Worm (Caenorhabditis elegans) whole organism, L1 larva: ENCODE data around the gene molo-1.

Experiments
- C04F5.9 ChIP-seq: sonication (generic microtip); optimal IDR thresholded peaks from 2 replicates; lab custom pipeline; 2016; ENCODE audit warnings: missing genetic modification characterization, missing compliant biosample characterization
- C16A3.4 ChIP-seq: fragments of 150-350 bp; optimal IDR thresholded peaks from 2 replicates; lab custom pipeline; 2014; ENCODE audit warnings: missing biosample characterization, missing genetic modification characterization
- F16B12.6 ChIP-seq: fragments of 150-350 bp; optimal IDR thresholded peaks from 2 replicates; lab custom pipeline; 2014; ENCODE audit warnings: missing biosample characterization, missing genetic modification characterization
- aly-2 ChIP-seq: fragments of 150-350 bp; optimal IDR thresholded peaks from 2 replicates; lab custom pipeline; 2014; ENCODE audit warnings: missing biosample characterization, missing genetic modification characterization
- blmp-1 ChIP-seq: fragments of 150-350 bp; optimal IDR thresholded peaks from 2 replicates; lab custom pipeline; 2014; ENCODE audit warnings: missing biosample characterization, missing genetic modification characterization
- ceh-82 ChIP-seq, 3 experiments: fragments of 150-350 bp in 1 of 3; sonication (generic microtip) in 2 of 3; optimal IDR thresholded peaks; 2 replicates each; lab custom pipeline; 2014 to 2017; ENCODE audit warnings: missing biosample characterization in 3 of 3, missing genetic modification characterization in 3 of 3
- efl-1 ChIP-seq, 4 experiments: fragments of 150-350 bp; optimal IDR thresholded peaks in 3 of 4; peaks in 1 of 4; 1 replicate in 1 of 4; 2 replicates in 3 of 4; lab custom pipeline; 2014; ENCODE audit warnings: missing biosample characterization in 2 of 4, missing genetic modification characterization in 2 of 4, missing genetic modification reagents in 2 of 4
- elt-2 ChIP-seq: sonication (generic microtip); optimal IDR thresholded peaks from 2 replicates; lab custom pipeline; 2016; ENCODE audit warnings: missing genetic modification characterization, mild to moderate bottlenecking, inconsistent platforms, missing compliant biosample characterization, missing genetic modification reagents
- elt-3 ChIP-seq, 6 experiments: fragments of 150-350 bp in 1 of 6; sonication (generic microtip); optimal IDR thresholded peaks; 2 replicates each; lab custom pipeline; 2017 to 2018; ENCODE audit warnings: missing biosample characterization in 6 of 6, missing genetic modification characterization in 6 of 6, inconsistent platforms in 1 of 6
- fkh-4 ChIP-seq: sonication (generic microtip); optimal IDR thresholded peaks from 2 replicates; lab custom pipeline; 2016; ENCODE audit warnings: missing compliant biosample characterization, missing genetic modification characterization, borderline replicate concordance
- lin-13 ChIP-seq: fragments of 150-350 bp; optimal IDR thresholded peaks from 2 replicates; lab custom pipeline; 2014; ENCODE audit warnings: missing biosample characterization, missing genetic modification reagents, missing genetic modification characterization
- lin-14 ChIP-seq: fragments of 200-800 bp; sonication (Bioruptor generic); optimal IDR thresholded peaks from 2 replicates; lab custom pipeline; 2018; ENCODE audit warnings: mild to moderate bottlenecking, missing genetic modification characterization, moderate library complexity, missing compliant biosample characterization
- lsy-2 ChIP-seq, 2 experiments: fragments of 150-350 bp; optimal IDR thresholded peaks; 2 replicates each; lab custom pipeline; 2014; ENCODE audit warnings: missing biosample characterization in 2 of 2, missing genetic modification characterization in 2 of 2
- mab-9 ChIP-seq: fragments of 200-800 bp; sonication (Bioruptor generic); IDR thresholded peaks from 2 replicates; pipeline ENCODE4 v1.3.6; 2022; ENCODE audit warnings: missing genetic modification reagents, missing genetic modification characterization, missing compliant biosample characterization
- mep-1 ChIP-seq: fragments of 150-350 bp; optimal IDR thresholded peaks from 2 replicates; lab custom pipeline; 2014; ENCODE audit warnings: missing biosample characterization, missing genetic modification characterization
- nhr-20 ChIP-seq: sonication (generic microtip); optimal IDR thresholded peaks from 2 replicates; lab custom pipeline; 2016; ENCODE audit warnings: mild to moderate bottlenecking, missing genetic modification characterization, missing compliant biosample characterization
- nhr-237 ChIP-seq: fragments of 150-350 bp; optimal IDR thresholded peaks from 2 replicates; lab custom pipeline; 2014; ENCODE audit warnings: missing biosample characterization, missing genetic modification characterization
- nhr-47 ChIP-seq: sonication (generic microtip); optimal IDR thresholded peaks from 2 replicates; lab custom pipeline; 2016; ENCODE audit warnings: mild to moderate bottlenecking, missing genetic modification characterization, moderate library complexity, missing compliant biosample characterization
- nhr-71 ChIP-seq: sonication (generic microtip); optimal IDR thresholded peaks from 2 replicates; lab custom pipeline; 2016; ENCODE audit warnings: mild to moderate bottlenecking, missing genetic modification characterization, moderate library complexity, missing compliant biosample characterization
- nhr-84 ChIP-seq: sonication (generic microtip); optimal IDR thresholded peaks from 2 replicates; lab custom pipeline; 2017; ENCODE audit warnings: missing biosample characterization, missing genetic modification characterization
- nhr-85 ChIP-seq: sonication (generic microtip); peaks from one replicate; lab custom pipeline; 2016; ENCODE audit warnings: missing genetic modification characterization, inconsistent platforms, missing compliant biosample characterization
- pax-3 ChIP-seq: fragments of 200-800 bp; sonication (Bioruptor generic); optimal IDR thresholded peaks from 2 replicates; lab custom pipeline; 2018; ENCODE audit warnings: mild to moderate bottlenecking, missing genetic modification characterization, moderate library complexity, missing compliant biosample characterization
- swsn-7 ChIP-seq: sonication (generic microtip); optimal IDR thresholded peaks from 2 replicates; lab custom pipeline; 2016; ENCODE audit warnings: missing genetic modification characterization, missing compliant biosample characterization
- tbx-2 ChIP-seq: sonication (generic microtip); optimal IDR thresholded peaks from 2 replicates; lab custom pipeline; 2016; ENCODE audit warnings: missing genetic modification characterization, missing compliant biosample characterization
- tlp-1 ChIP-seq: fragments of 150-350 bp; optimal IDR thresholded peaks from 2 replicates; lab custom pipeline; 2014; ENCODE audit warnings: missing biosample characterization, missing genetic modification characterization
- unc-130 ChIP-seq: fragments of 150-350 bp; optimal IDR thresholded peaks from 2 replicates; lab custom pipeline; 2017; ENCODE audit warnings: missing biosample characterization, missing genetic modification characterization, inconsistent platforms
- unc-30 ChIP-seq: sonication (generic microtip); optimal IDR thresholded peaks from 2 replicates; lab custom pipeline; 2017; ENCODE audit warnings: missing biosample characterization, missing genetic modification characterization
- vab-15 ChIP-seq: sonication (generic microtip); optimal IDR thresholded peaks from 2 replicates; lab custom pipeline; 2017; ENCODE audit warnings: missing genotype, mild to moderate bottlenecking, missing genetic modification characterization, missing compliant biosample characterization
- xbp-1 ChIP-seq: sonication (generic microtip); optimal IDR thresholded peaks from 2 replicates; lab custom pipeline; 2016; ENCODE audit warnings: missing genetic modification characterization, missing compliant biosample characterization
- zag-1 ChIP-seq: fragments of 150-350 bp; optimal IDR thresholded peaks from 2 replicates; lab custom pipeline; 2014; ENCODE audit warnings: missing biosample characterization, missing genetic modification characterization
- ztf-4 ChIP-seq: fragments of 150-350 bp; optimal IDR thresholded peaks from 2 replicates; lab custom pipeline; 2014; ENCODE audit warnings: missing biosample characterization, missing genetic modification characterization

The molo-1 gene

DNA sequence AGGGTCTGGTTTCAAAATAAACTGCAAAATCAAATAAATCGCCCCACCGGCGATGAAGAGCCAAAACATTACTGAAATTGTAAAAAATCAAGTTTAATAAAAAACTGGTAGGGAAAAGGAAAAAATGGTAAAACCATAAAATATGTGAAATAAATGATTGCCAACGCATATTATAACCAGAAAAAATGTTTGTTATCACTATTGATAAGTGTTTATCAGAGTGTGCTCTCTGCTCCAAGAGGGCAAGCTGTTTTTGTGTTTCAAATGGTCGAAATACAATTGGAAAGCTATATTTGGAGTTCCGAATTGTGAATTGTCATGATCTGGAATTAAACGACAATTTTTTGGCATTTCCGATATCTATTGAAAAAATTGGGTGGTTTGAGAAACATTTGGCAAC is 36.5 kb downstream of the molo-1 start, which contains the start of gene C05D2.8:
Gene C05D2.8, minus strand, starts transcription at position 71 of the 400 bp plus-strand sequence.
- TF ChIP-seq C04F5.9 (tag; lab: Kevin White, UChicago) (no peak), unc-30 (tag; lab: Kevin White, UChicago) (no peak), lin-13 (GFP tag; lab: Kevin White, UChicago) (no peak), nhr-71 (tag; lab: Kevin White, UChicago) (no peak), tbx-2 (tag; lab: Kevin White, UChicago) (no peak), elt-2 (tag; lab: Kevin White, UChicago) (peak; percentile 35), aly-2 (tag; lab: Kevin White, UChicago) (no peak), nhr-47 (no peak)

DNA sequence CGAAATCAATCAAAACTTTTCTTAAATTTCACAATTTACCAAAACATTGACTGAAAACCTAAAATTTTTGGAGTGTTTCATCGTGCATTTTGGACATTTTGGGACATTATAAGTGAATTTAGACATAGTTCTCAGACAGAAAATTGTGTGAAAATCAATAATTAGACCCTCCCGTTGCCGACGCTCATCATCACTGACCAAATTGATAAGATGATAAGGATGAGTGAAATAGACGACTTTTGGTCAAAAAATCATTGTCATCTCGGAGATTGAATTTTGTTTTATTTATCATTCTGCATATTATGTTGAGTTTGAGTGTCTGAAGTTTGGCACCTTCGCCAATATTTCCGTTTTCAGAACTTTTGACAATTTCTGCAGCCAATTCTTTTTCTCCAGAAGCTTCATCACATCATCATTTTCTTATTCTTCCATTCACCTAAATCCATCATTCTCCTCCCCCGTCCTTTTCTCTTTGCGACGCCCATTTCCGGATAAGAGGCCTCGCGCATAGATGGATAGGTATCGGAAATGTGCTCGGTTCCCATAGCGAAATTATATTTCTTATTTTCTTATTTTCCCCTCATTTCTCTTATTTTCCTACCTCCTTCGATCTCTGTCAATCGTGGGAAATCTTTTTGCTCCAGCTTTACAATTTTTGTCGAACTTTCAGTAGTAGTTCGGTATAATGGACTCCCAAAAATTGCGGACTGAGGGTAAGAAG is 38.0 kb downstream of the molo-1 start, which contains the start of gene bas-1:
Gene bas-1, plus strand, starts transcription at position 671 of the 721 bp plus-strand sequence.
- TF ChIP-seq elt-3 (tag; optimal IDR thresholded peaks at IDR 0.05; lab: Kevin White, UChicago) (peak in 1 of 6 experiments; percentile 10), F16B12.6 (tag; lab: Kevin White, UChicago) (no peak)
- TF ChIP-seq, all 84 proteins: peak for 1

DNA sequence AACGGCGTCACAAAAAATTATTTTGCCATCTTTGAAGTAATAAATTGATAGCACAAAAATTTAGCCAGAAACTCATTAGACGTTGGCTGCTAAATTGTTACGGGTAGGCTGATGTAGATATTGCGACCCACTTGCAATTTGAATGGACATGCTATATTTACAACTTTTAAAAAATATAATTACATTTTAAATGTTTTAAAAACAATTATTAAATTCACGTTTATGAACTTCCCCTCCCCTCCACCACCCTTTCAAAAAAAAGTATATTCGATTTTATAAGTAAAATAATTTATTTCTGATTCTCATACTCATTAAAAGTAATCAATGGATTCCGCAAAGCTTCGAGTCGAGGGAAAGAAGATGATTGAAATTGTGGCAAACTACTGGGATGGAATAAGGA is 40.9 kb downstream of the molo-1 start, which contains the start of gene basl-1:
Gene basl-1, plus strand, starts transcription at position 301 of the 400 bp plus-strand sequence.
- TF ChIP-seq nhr-237 (tag; lab: Kevin White, UChicago) = no peak
- no peak for TF ChIP-seq efl-1 (optimal IDR thresholded peaks at IDR 0.05; lab: Kevin White, UChicago)
- no peak for TF ChIP-seq efl-1 (GFP tag; optimal IDR thresholded peaks at IDR 0.05 in 1 of 2; lab: Kevin White, UChicago)
- no peak for TF ChIP-seq nhr-84 (tag; lab: Kevin White, UChicago)

DNA sequence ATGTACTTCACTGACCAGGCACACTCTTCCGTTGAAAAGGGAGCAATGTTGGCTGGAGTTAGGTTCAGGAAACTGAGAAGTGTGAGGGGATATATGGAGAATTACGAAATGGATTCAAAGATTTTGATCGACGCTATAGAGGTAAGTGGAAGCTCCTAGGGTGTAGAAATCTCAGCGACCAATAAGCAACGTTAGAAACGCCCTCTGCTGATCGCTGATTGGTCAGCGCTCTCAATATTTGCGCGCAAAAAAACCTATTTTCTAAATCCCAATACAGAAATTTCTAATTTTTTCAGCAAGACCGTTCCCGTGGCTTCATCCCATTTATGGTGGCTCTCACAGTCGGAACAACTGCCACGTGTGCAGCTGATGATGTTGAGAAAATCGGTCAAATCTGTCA is 41.9 kb downstream of the molo-1 start:
- TF ChIP-seq nhr-237 (tag; lab: Kevin White, UChicago) (no peak), mep-1 (tag; lab: Kevin White, UChicago) (no peak), mab-9 (GFP tag; lab: Robert Waterston, UW) (no peak), fkh-4 (tag; lab: Kevin White, UChicago) (no peak), efl-1 (optimal IDR thresholded peaks at IDR 0.05; lab: Kevin White, UChicago) (no peak), efl-1 (GFP tag; optimal IDR thresholded peaks at IDR 0.05 in 1 of 2; lab: Kevin White, UChicago) (no peak), tlp-1 (tag; lab: Kevin White, UChicago) (no peak), lsy-2 (tag; optimal IDR thresholded peaks at IDR 0.05; lab: Kevin White, UChicago) (no peak), ztf-4 (tag; lab: Kevin White, UChicago) (no peak), vab-15 (tag; lab: Kevin White, UChicago) (no peak), C16A3.4 (tag; lab: Kevin White, UChicago) (no peak), nhr-71 (tag; lab: Kevin White, UChicago) (no peak), nhr-47 (no peak), nhr-20 (no peak), swsn-7 (tag; lab: Kevin White, UChicago) (no peak), ceh-82 (tag; optimal IDR thresholded peaks at IDR 0.05; lab: Kevin White, UChicago) (no peak), xbp-1 (tag; lab: Kevin White, UChicago) (no peak)

DNA sequence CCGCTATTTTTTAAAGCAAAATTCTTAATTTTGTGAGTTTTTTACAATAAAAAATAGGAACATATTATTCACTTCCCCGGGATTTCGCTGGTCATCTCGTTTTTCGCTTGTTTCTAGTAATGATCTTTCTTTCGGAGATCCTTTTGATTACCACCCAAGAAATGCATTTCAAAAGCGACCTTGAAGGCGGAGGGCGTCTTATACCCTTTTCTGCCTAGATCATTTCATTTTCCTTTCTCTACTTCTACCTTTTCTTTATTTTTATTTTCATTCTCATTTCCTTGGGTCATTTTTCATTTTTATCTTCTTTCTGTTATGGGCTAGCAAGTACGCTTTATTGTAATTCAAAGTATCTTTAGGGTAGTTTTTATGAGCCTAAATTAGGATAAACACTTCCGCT is 46.4 kb downstream of the molo-1 start:
- TF ChIP-seq lin-14 (GFP tag; lab: Kevin White, UChicago) = peak; percentile 15
- TF ChIP-seq zag-1 (tag; lab: Kevin White, UChicago) = no peak
- no peak for TF ChIP-seq C16A3.4 (tag; lab: Kevin White, UChicago)
- no peak for TF ChIP-seq unc-130 (tag; lab: Kevin White, UChicago)
- TF ChIP-seq pax-3 = no peak
- peak; percentile 95 for TF ChIP-seq blmp-1 (tag; lab: Kevin White, UChicago)
- TF ChIP-seq nhr-85 = peak; percentile 80
